Fruit fly (Drosophila melanogaster) whole organism, embryonic: Measurements from ENCODE around the gene CG15475.

Experiments
- Aef1 ChIP-seq: fragments of 200-800 bp; sonication (Bioruptor generic); IDR thresholded peaks from 3 replicates; pipeline ENCODE4 v1.3.6; 2022; ENCODE audit warnings: missing biosample characterization, missing genetic modification characterization
- B-H2 ChIP-seq: fragments of 200-800 bp; sonication (Bioruptor generic); optimal IDR thresholded peaks from 2 replicates; lab custom pipeline; 2018; ENCODE audit warnings: missing biosample characterization, mild to moderate bottlenecking, missing genetic modification characterization
- CG10147 ChIP-seq: fragments of 200-800 bp; sonication (Bioruptor generic); optimal IDR thresholded peaks from 2 replicates; lab custom pipeline; 2019; ENCODE audit warnings: missing biosample characterization, mild to moderate bottlenecking, missing genetic modification characterization, moderate library complexity
- CG10321 ChIP-seq: fragments of 200-800 bp; sonication (Bioruptor generic); IDR thresholded peaks from 2 replicates; pipeline ENCODE4 v1.3.6; 2022; ENCODE audit warnings: missing biosample characterization, missing genetic modification characterization
- CG11085 ChIP-seq: fragments of 200-800 bp; sonication (Bioruptor generic); IDR thresholded peaks from 2 replicates; pipeline ENCODE4 v1.3.6; 2022; ENCODE audit warnings: missing biosample characterization, missing genetic modification characterization
- CG11247 ChIP-seq: fragments of 200-800 bp; sonication (Bioruptor generic); IDR thresholded peaks from 2 replicates; pipeline ENCODE4 v1.3.6; 2022; ENCODE audit warnings: missing biosample characterization, missing genetic modification characterization
- CG12155 ChIP-seq: fragments of 200-800 bp; sonication (Bioruptor generic); optimal IDR thresholded peaks from 3 replicates; lab custom pipeline; 2016; ENCODE audit warnings: missing biosample characterization, missing genetic modification characterization
- CG12769 ChIP-seq: fragments of 200-800 bp; sonication (Bioruptor generic); optimal IDR thresholded peaks from 2 replicates; lab custom pipeline; 2019; ENCODE audit warnings: missing biosample characterization, mild to moderate bottlenecking, missing genetic modification characterization, moderate library complexity
- CG14860 ChIP-seq: fragments of 200-800 bp; sonication (Bioruptor generic); IDR thresholded peaks from 3 replicates; pipeline ENCODE4 v1.3.6; 2022; ENCODE audit warnings: missing biosample characterization, missing genetic modification characterization; ENCODE audit not compliant: partially characterized antibody
- CG15479 ChIP-seq: fragments of 200-800 bp; sonication (Bioruptor generic); optimal IDR thresholded peaks from 3 replicates; lab custom pipeline; 2019; ENCODE audit warnings: missing biosample characterization, mild to moderate bottlenecking, missing genetic modification characterization, moderate library complexity
- CG16863 ChIP-seq: fragments of 200-800 bp; sonication (Bioruptor generic); optimal IDR thresholded peaks from 3 replicates; lab custom pipeline; 2016; ENCODE audit warnings: missing biosample characterization, missing genetic modification characterization
- CG17186 ChIP-seq: fragments of 200-800 bp; sonication (Bioruptor generic); optimal IDR thresholded peaks from 3 replicates; lab custom pipeline; 2017; ENCODE audit warnings: missing biosample characterization, missing genetic modification reagents, missing genetic modification characterization
- CG17328 ChIP-seq: fragments of 200-800 bp; sonication (Bioruptor generic); IDR thresholded peaks from 2 replicates; pipeline ENCODE4 v1.3.6; 2022; ENCODE audit warnings: missing biosample characterization, missing genetic modification characterization
- CG17612 ChIP-seq: fragments of 200-800 bp; sonication (Bioruptor generic); IDR thresholded peaks from 2 replicates; pipeline ENCODE4 v1.3.6; 2022; ENCODE audit warnings: missing biosample characterization, missing genetic modification characterization
- CG2120 ChIP-seq: fragments of 200-800 bp; sonication (Bioruptor generic); optimal IDR thresholded peaks from 3 replicates; lab custom pipeline; 2016; ENCODE audit warnings: missing biosample characterization, missing genetic modification characterization
- CG2875 ChIP-seq: fragments of 200-800 bp; sonication (Bioruptor generic); optimal IDR thresholded peaks from 2 replicates; lab custom pipeline; 2017; ENCODE audit warnings: missing biosample characterization, mild to moderate bottlenecking, missing genetic modification characterization, missing genetic modification reagents
- CG30403 ChIP-seq: fragments of 200-800 bp; sonication (Bioruptor generic); optimal IDR thresholded peaks from 3 replicates; lab custom pipeline; 2016; ENCODE audit warnings: missing biosample characterization, missing genetic modification characterization
- CG32532 ChIP-seq: fragments of 200-800 bp; sonication (Bioruptor generic); IDR thresholded peaks from 2 replicates; pipeline ENCODE4 v1.3.6; 2022; ENCODE audit warnings: missing biosample characterization, missing genetic modification characterization
- CG3726 ChIP-seq: fragments of 200-800 bp; sonication (Bioruptor generic); IDR thresholded peaks from 3 replicates; pipeline ENCODE4, ENCODE4 v1.3.6; 2022; ENCODE audit warnings: missing biosample characterization, missing genetic modification characterization
- CG8359 ChIP-seq: fragments of 200-800 bp; sonication (Bioruptor generic); optimal IDR thresholded peaks from 2 replicates; lab custom pipeline; 2017; ENCODE audit warnings: missing biosample characterization, mild to moderate bottlenecking, missing genetic modification characterization, borderline replicate concordance
- CG9797 ChIP-seq: fragments of 200-800 bp; sonication (Bioruptor generic); optimal IDR thresholded peaks from 3 replicates; lab custom pipeline; 2018; ENCODE audit warnings: missing biosample characterization, mild to moderate bottlenecking, missing genetic modification characterization
- Deaf1 ChIP-seq: fragments of 200-800 bp; optimal IDR thresholded peaks from 3 replicates; lab custom pipeline; 2019; ENCODE audit warnings: missing biosample characterization, mild to moderate bottlenecking, missing genetic modification characterization, moderate library complexity
- H15 ChIP-seq: fragments of 200-800 bp; sonication (Bioruptor generic); IDR thresholded peaks from 3 replicates; pipeline ENCODE4 v1.3.6; 2022; ENCODE audit warnings: missing biosample characterization, missing genetic modification characterization
- HLH54F ChIP-seq: fragments of 200-800 bp; sonication (Bioruptor generic); optimal IDR thresholded peaks from 3 replicates; lab custom pipeline; 2016; ENCODE audit warnings: missing biosample characterization, missing genetic modification characterization
- Meics ChIP-seq: fragments of 200-800 bp; sonication (Bioruptor generic); optimal IDR thresholded peaks from 2 replicates; lab custom pipeline; 2017; ENCODE audit warnings: missing biosample characterization, mild to moderate bottlenecking, missing genetic modification characterization
- Mrtf ChIP-seq: fragments of 200-800 bp; sonication (Bioruptor generic); IDR thresholded peaks from 3 replicates; pipeline ENCODE4 v1.3.6; 2022; ENCODE audit warnings: missing biosample characterization, missing genetic modification characterization
- Myb ChIP-seq: fragments of 200-800 bp; sonication (Bioruptor generic); optimal IDR thresholded peaks from 2 replicates; lab custom pipeline; 2016; ENCODE audit warnings: missing biosample characterization, missing genetic modification characterization
- Rfx ChIP-seq: fragments of 200-800 bp; sonication (Bioruptor generic); IDR thresholded peaks from 2 replicates; pipeline ENCODE4 v1.3.6; 2022; ENCODE audit warnings: missing biosample characterization, missing genetic modification characterization
- Scr ChIP-seq: fragments of 200-800 bp; sonication (Bioruptor generic); IDR thresholded peaks from 2 replicates; pipeline ENCODE4 v1.3.6; 2022; ENCODE audit warnings: missing biosample characterization, missing genetic modification characterization; ENCODE audit not compliant: partially characterized antibody
- aop ChIP-seq: fragments of 200-800 bp; sonication (Bioruptor generic); IDR thresholded peaks from 2 replicates; pipeline ENCODE4 v1.3.6; 2022; ENCODE audit warnings: missing biosample characterization, missing genetic modification characterization
- ase ChIP-seq: fragments of 200-800 bp; sonication (Bioruptor generic); IDR thresholded peaks from 3 replicates; pipeline ENCODE4 v1.3.6; 2022; ENCODE audit warnings: missing biosample characterization, missing genetic modification characterization
- bsh ChIP-seq, 2 experiments: fragments of 200-800 bp; sonication (Bioruptor generic); optimal IDR thresholded peaks; 2 replicates each; lab custom pipeline; 2017 to 2018; ENCODE audit warnings: mild to moderate bottlenecking in 2 of 2, missing biosample characterization in 2 of 2, missing genetic modification characterization in 2 of 2, moderate library complexity in 1 of 2
- chinmo ChIP-seq: fragments of 200-800 bp; sonication (Bioruptor generic); IDR thresholded peaks from 4 replicates; pipeline ENCODE4 v1.3.6; 2022; ENCODE audit warnings: missing biosample characterization, missing genetic modification characterization; ENCODE audit not compliant: partially characterized antibody
- fu2 ChIP-seq: fragments of 200-800 bp; sonication (Bioruptor generic); optimal IDR thresholded peaks from 2 replicates; lab custom pipeline; 2016; ENCODE audit warnings: missing biosample characterization, missing genetic modification characterization
- hbn ChIP-seq: fragments of 200-800 bp; sonication (Bioruptor generic); IDR thresholded peaks from 2 replicates; pipeline ENCODE4 v1.3.6; 2022; ENCODE audit warnings: missing biosample characterization, missing genetic modification characterization; ENCODE audit not compliant: partially characterized antibody
- her ChIP-seq: fragments of 200-800 bp; sonication (Bioruptor generic); optimal IDR thresholded peaks from 2 replicates; lab custom pipeline; 2016; ENCODE audit warnings: missing biosample characterization, missing genetic modification characterization
- jumu ChIP-seq: fragments of 200-800 bp; sonication (Bioruptor generic); optimal IDR thresholded peaks from 3 replicates; lab custom pipeline; 2016; ENCODE audit warnings: missing biosample characterization, missing genetic modification characterization
- kah ChIP-seq: fragments of 200-800 bp; sonication (Bioruptor generic); optimal IDR thresholded peaks from 2 replicates; lab custom pipeline; 2018; ENCODE audit warnings: missing biosample characterization, mild to moderate bottlenecking, missing genetic modification characterization
- ken ChIP-seq: fragments of 200-800 bp; sonication (Bioruptor generic); IDR thresholded peaks from 3 replicates; pipeline ENCODE4 v1.3.6; 2022; ENCODE audit warnings: missing biosample characterization, missing genetic modification characterization
- nau ChIP-seq: fragments of 200-800 bp; sonication (Bioruptor generic); optimal IDR thresholded peaks from 3 replicates; lab custom pipeline; 2017; ENCODE audit warnings: missing biosample characterization, mild to moderate bottlenecking, missing genetic modification characterization, missing genetic modification reagents
- phol ChIP-seq: fragments of 200-800 bp; sonication (Bioruptor generic); optimal IDR thresholded peaks from 3 replicates; lab custom pipeline; 2018; ENCODE audit warnings: missing biosample characterization, mild to moderate bottlenecking, missing genetic modification characterization, moderate library complexity
- sens ChIP-seq: fragments of 200-800 bp; sonication (Bioruptor generic); peaks from one replicate; lab custom pipeline; 2016; ENCODE audit warnings: missing biosample characterization, missing genetic modification characterization
- sisA ChIP-seq: fragments of 200-800 bp; sonication (Bioruptor generic); IDR thresholded peaks from 2 replicates; pipeline ENCODE4 v1.3.6; 2022; ENCODE audit warnings: missing biosample characterization, missing genetic modification characterization
- slou ChIP-seq: fragments of 200-800 bp; sonication (Bioruptor generic); optimal IDR thresholded peaks from 3 replicates; lab custom pipeline; 2016; ENCODE audit warnings: missing biosample characterization, missing genetic modification characterization
- so ChIP-seq: fragments of 200-800 bp; sonication (Bioruptor generic); IDR thresholded peaks from 3 replicates; pipeline ENCODE4 v1.3.6; 2022; ENCODE audit warnings: missing biosample characterization, missing genetic modification characterization
- stwl ChIP-seq: fragments of 200-800 bp; sonication (Bioruptor generic); optimal IDR thresholded peaks from 3 replicates; lab custom pipeline; 2018; ENCODE audit warnings: missing biosample characterization, mild to moderate bottlenecking, missing genetic modification characterization, moderate library complexity
- unc-4 ChIP-seq: fragments of 200-800 bp; sonication (Bioruptor generic); IDR thresholded peaks from 2 replicates; pipeline ENCODE4 v1.3.6; 2022; ENCODE audit warnings: missing biosample characterization, missing genetic modification characterization; ENCODE audit not compliant: partially characterized antibody
- wdn ChIP-seq: fragments of 200-800 bp; sonication (Bioruptor generic); IDR thresholded peaks from 2 replicates; pipeline ENCODE4 v1.3.6; 2022; ENCODE audit warnings: missing biosample characterization, missing genetic modification characterization
- zen2 ChIP-seq: fragments of 200-800 bp; sonication (Bioruptor generic); IDR thresholded peaks from 3 replicates; pipeline ENCODE4 v1.3.6; 2022; ENCODE audit warnings: missing biosample characterization, missing genetic modification characterization; ENCODE audit not compliant: partially characterized antibody

CG15475 gene

dm6 chr2L:20648612-20649011, 34.3 kb downstream of the CG15475 start, which contains the start of gene CG18810 (continued):
- TF ChIP-seq CG12769: no peak

- TF ChIP-seq Rfx (GFP tag; lab: Robert Waterston, UW) (peak; percentile 72), CG17186 (GFP tag; lab: Kevin White, UChicago) (no peak), H15 (GFP tag; lab: Robert Waterston, UW) (peak; percentile 8; the same call in 1 of the 3 replicates), CG17612 (GFP tag; lab: Robert Waterston, UW) (no peak), jumu (GFP tag; lab: Kevin White, UChicago) (peak; percentile 57), CG10321 (GFP tag; lab: Robert Waterston, UW) (no peak), CG11085 (no peak), kah (GFP tag; lab: Kevin White, UChicago) (no peak), fu2 (GFP tag; lab: Kevin White, UChicago) (peak; percentile 41), CG16863 (no peak), CG2875 (GFP tag; lab: Kevin White, UChicago) (peak; percentile 5), her (GFP tag; lab: Kevin White, UChicago) (peak; percentile 29), CG9797 (GFP tag; lab: Kevin White, UChicago) (no peak), CG12155 (GFP tag; lab: Kevin White, UChicago) (peak; percentile 46), CG14860 (GFP tag; lab: Robert Waterston, UW) (no peak), Mrtf (no peak), CG3726 (no peak), CG10147 (GFP tag; lab: Kevin White, UChicago) (peak; percentile 32), zen2 (GFP tag; lab: Robert Waterston, UW) (no peak), Meics (GFP tag; lab: Kevin White, UChicago) (peak; percentile 47), CG30403 (GFP tag; lab: Kevin White, UChicago) (peak; percentile 61), Deaf1 (no peak), slou (GFP tag; lab: Kevin White, UChicago) (no peak), sisA (GFP tag; lab: Robert Waterston, UW) (peak; percentile 52), ken (GFP tag; lab: Robert Waterston, UW) (0 out of 3 replicates have a peak, but pooled peaks have one; percentile 38), CG32532 (peak; percentile 60), Myb (GFP tag; lab: Kevin White, UChicago) (no peak), CG8359 (no peak), nau (GFP tag; lab: Kevin White, UChicago) (no peak), Scr (GFP tag; lab: Robert Waterston, UW) (0 out of 2 replicates have a peak, but pooled peaks have one; percentile 35), B-H2 (GFP tag; lab: Kevin White, UChicago) (peak; percentile 25), CG17328 (GFP tag; lab: Robert Waterston, UW) (peak; percentile 52), unc-4 (GFP tag; lab: Robert Waterston, UW) (no peak), ase (GFP tag; lab: Robert Waterston, UW) (peak; percentile 38; the same call in 1 of the 3 replicates), CG2120 (GFP tag; lab: Kevin White, UChicago) (peak; percentile 68), CG15479 (GFP tag; lab: Kevin White, UChicago) (no peak), wdn (GFP tag; lab: Robert Waterston, UW) (no peak), bsh (GFP tag; optimal IDR thresholded peaks at IDR 0.05; lab: Kevin White, UChicago) (peak in 1 of 2 experiments; percentile 46), so (GFP tag; lab: Robert Waterston, UW) (no peak), Aef1 (GFP tag; lab: Robert Waterston, UW) (no peak), CG11247 (GFP tag; lab: Robert Waterston, UW) (peak; percentile 39; the same call in 1 of the 2 replicates), sens (GFP tag; lab: Kevin White, UChicago) (peak; percentile 93), aop (no peak), phol (peak; percentile 51), HLH54F (GFP tag; lab: Kevin White, UChicago) (peak; percentile 39), stwl (tag; lab: Kevin White, UChicago) (peak; percentile 15), hbn (GFP tag; lab: Robert Waterston, UW) (no peak; the same call in 1 of the 2 replicates), chinmo (GFP tag; lab: Robert Waterston, UW) (no peak)
These were observed 35.6 kb downstream of the CG15475 start, which contains the start of gene CG2611 for dm6 chr2L:20649891-20650290. TSS of gene CG2611 (plus strand) at chr2L:20650189.
